Worm (Caenorhabditis elegans): Measurements from ENCODE around the gene T24A6.1.
"Not testable (repeated sequence)": the region's sequence is repeated elsewhere in the genome, so short reads cannot be mapped to it uniquely, and the experiment has no call there.

T24A6.1 gene

ce11 chrV:3558744-3559143 lies at the start of gene T24A6.1:
Gene T24A6.1 (plus strand): TSS chrV:3559044.
- not testable (repeated sequence) for TF ChIP-seq hmg-4 (GFP tag; optimal IDR thresholded peaks at IDR 0.05); ceh-13 (GFP tag; optimal IDR thresholded peaks at IDR 0.05); sea-1 (GFP tag; conservative IDR thresholded peaks at IDR 0.05)

- TF ChIP-seq sea-1 (GFP tag; conservative IDR thresholded peaks at IDR 0.05) (no peak), hmg-4 (GFP tag; optimal IDR thresholded peaks at IDR 0.05) (no peak), hmbx-1 (tag; optimal IDR thresholded peaks at IDR 0.05) (no peak), hnd-1 (tag; optimal IDR thresholded peaks at IDR 0.05) (no peak), ama-1 (optimal IDR thresholded peaks at IDR 0.05) (no peak), tra-4 (tag; optimal IDR thresholded peaks at IDR 0.05) (no peak), ets-7 (tag; optimal IDR thresholded peaks at IDR 0.05) (no peak), pes-1 (GFP tag; IDR thresholded peaks at IDR 0.05) (no peak), tbx-11 (GFP tag; IDR thresholded peaks at IDR 0.05) (no peak), B0310.2 (tag; optimal IDR thresholded peaks at IDR 0.05) (no peak), aly-1 (tag; optimal IDR thresholded peaks at IDR 0.05) (no peak), ceh-13 (GFP tag; optimal IDR thresholded peaks at IDR 0.05) (no peak), F13C5.2 (tag; optimal IDR thresholded peaks at IDR 0.05) (no peak), flt-1 (GFP tag; IDR thresholded peaks at IDR 0.05) (no peak), tbx-37 (GFP tag; conservative IDR thresholded peaks at IDR 0.05) (no peak), scrt-1 (GFP tag; IDR thresholded peaks at IDR 0.05) (no peak), ceh-36 (tag; optimal IDR thresholded peaks at IDR 0.05) (no peak)
These were observed 49.0 kb upstream of the T24A6.1 start, which contains the start of gene str-228 for ce11 chrV:3509878-3510277. Gene str-228 (plus strand): TSS chrV:3510178.

ce11 chrV:3512381-3512780 lies 46.5 kb upstream of the T24A6.1 start, which contains the start of gene str-226:
Gene str-226 (plus strand): TSS chrV:3512681.
- TF ChIP-seq F13C5.2 (tag; optimal IDR thresholded peaks at IDR 0.05) (no peak), hmg-4 (GFP tag; optimal IDR thresholded peaks at IDR 0.05) (no peak), ceh-36 (tag; optimal IDR thresholded peaks at IDR 0.05) (no peak), hmbx-1 (tag; optimal IDR thresholded peaks at IDR 0.05) (no peak), hnd-1 (tag; optimal IDR thresholded peaks at IDR 0.05) (no peak), ets-7 (tag; optimal IDR thresholded peaks at IDR 0.05) (no peak), ama-1 (optimal IDR thresholded peaks at IDR 0.05) (no peak), B0310.2 (tag; optimal IDR thresholded peaks at IDR 0.05) (no peak), pes-1 (GFP tag; IDR thresholded peaks at IDR 0.05) (no peak), ceh-13 (GFP tag; optimal IDR thresholded peaks at IDR 0.05) (no peak), tbx-11 (GFP tag; IDR thresholded peaks at IDR 0.05) (no peak), flt-1 (GFP tag; IDR thresholded peaks at IDR 0.05) (no peak), sea-1 (GFP tag; conservative IDR thresholded peaks at IDR 0.05) (no peak)

- TF ChIP-seq hmbx-1 (tag; optimal IDR thresholded peaks at IDR 0.05), result no peak
- no peak for TF ChIP-seq ets-7 (tag; optimal IDR thresholded peaks at IDR 0.05)
- TF ChIP-seq F13C5.2 (tag; optimal IDR thresholded peaks at IDR 0.05), result no peak
- no peak for TF ChIP-seq ceh-13 (GFP tag; optimal IDR thresholded peaks at IDR 0.05)
- no peak for TF ChIP-seq ama-1 (optimal IDR thresholded peaks at IDR 0.05)
- no peak for TF ChIP-seq scrt-1 (GFP tag; IDR thresholded peaks at IDR 0.05)
- TF ChIP-seq hnd-1 (tag; optimal IDR thresholded peaks at IDR 0.05), result no peak
- no peak for TF ChIP-seq pes-1 (GFP tag; IDR thresholded peaks at IDR 0.05)
- TF ChIP-seq flt-1 (GFP tag; IDR thresholded peaks at IDR 0.05), result no peak
- no peak for TF ChIP-seq tbx-11 (GFP tag; IDR thresholded peaks at IDR 0.05)
- TF ChIP-seq hmg-4 (GFP tag; optimal IDR thresholded peaks at IDR 0.05), result no peak
- TF ChIP-seq tbx-37 (GFP tag; conservative IDR thresholded peaks at IDR 0.05), result no peak
- no peak for TF ChIP-seq ceh-36 (tag; optimal IDR thresholded peaks at IDR 0.05)
- no peak for TF ChIP-seq tra-4 (tag; optimal IDR thresholded peaks at IDR 0.05)
- TF ChIP-seq aly-1 (tag; optimal IDR thresholded peaks at IDR 0.05), result no peak
- TF ChIP-seq sea-1 (GFP tag; conservative IDR thresholded peaks at IDR 0.05), result no peak
These were observed 41.0 kb upstream of the T24A6.1 start, which contains the start of gene str-227 for ce11 chrV:3517889-3518288. Gene str-227 (plus strand): TSS chrV:3518189.

ce11 chrV:3523262-3523661 lies 35.6 kb upstream of the T24A6.1 start, which contains the start of gene irg-1:
Gene irg-1 (plus strand): TSS chrV:3523587.
- no peak for TF ChIP-seq scrt-1 (GFP tag; IDR thresholded peaks at IDR 0.05)

ce11 chrV:3524970-3525369 lies 33.9 kb upstream of the T24A6.1 start, which contains the start of gene T24A6.7:
Gene T24A6.7 (plus strand): TSS chrV:3525270.
- TF ChIP-seq hnd-1 (tag; optimal IDR thresholded peaks at IDR 0.05) (no peak), scrt-1 (GFP tag; IDR thresholded peaks at IDR 0.05) (no peak), aly-1 (tag; optimal IDR thresholded peaks at IDR 0.05) (no peak), tra-4 (tag; optimal IDR thresholded peaks at IDR 0.05) (no peak), B0310.2 (tag; optimal IDR thresholded peaks at IDR 0.05) (no peak), pes-1 (GFP tag; IDR thresholded peaks at IDR 0.05) (no peak), flt-1 (GFP tag; IDR thresholded peaks at IDR 0.05) (no peak), hmg-4 (GFP tag; optimal IDR thresholded peaks at IDR 0.05) (no peak), F13C5.2 (tag; optimal IDR thresholded peaks at IDR 0.05) (no peak), ama-1 (optimal IDR thresholded peaks at IDR 0.05) (no peak), tbx-11 (GFP tag; IDR thresholded peaks at IDR 0.05) (no peak), hmbx-1 (tag; optimal IDR thresholded peaks at IDR 0.05) (no peak), ceh-13 (GFP tag; optimal IDR thresholded peaks at IDR 0.05) (no peak), ceh-36 (tag; optimal IDR thresholded peaks at IDR 0.05) (no peak), ets-7 (tag; optimal IDR thresholded peaks at IDR 0.05) (no peak), sea-1 (GFP tag; conservative IDR thresholded peaks at IDR 0.05) (no peak)

ce11 chrV:3526882-3527281 lies 32.0 kb upstream of the T24A6.1 start, which contains the start of gene str-260:
Gene str-260 (plus strand): TSS chrV:3527182.
- TF ChIP-seq scrt-1 (GFP tag; IDR thresholded peaks at IDR 0.05) (no peak), tbx-11 (GFP tag; IDR thresholded peaks at IDR 0.05) (no peak), pes-1 (GFP tag; IDR thresholded peaks at IDR 0.05) (no peak), hnd-1 (tag; optimal IDR thresholded peaks at IDR 0.05) (no peak), tbx-37 (GFP tag; conservative IDR thresholded peaks at IDR 0.05) (no peak), aly-1 (tag; optimal IDR thresholded peaks at IDR 0.05) (no peak), B0310.2 (tag; optimal IDR thresholded peaks at IDR 0.05) (no peak), F13C5.2 (tag; optimal IDR thresholded peaks at IDR 0.05) (no peak), hmbx-1 (tag; optimal IDR thresholded peaks at IDR 0.05) (no peak), hmg-4 (GFP tag; optimal IDR thresholded peaks at IDR 0.05) (no peak), flt-1 (GFP tag; IDR thresholded peaks at IDR 0.05) (no peak), ceh-36 (tag; optimal IDR thresholded peaks at IDR 0.05) (no peak), ets-7 (tag; optimal IDR thresholded peaks at IDR 0.05) (no peak), ceh-13 (GFP tag; optimal IDR thresholded peaks at IDR 0.05) (no peak), tra-4 (tag; optimal IDR thresholded peaks at IDR 0.05) (no peak)

All from whole organism, early embryonic.